Fruit fly (Drosophila melanogaster): ENCODE results near the gene Hsp110.

DNA sequence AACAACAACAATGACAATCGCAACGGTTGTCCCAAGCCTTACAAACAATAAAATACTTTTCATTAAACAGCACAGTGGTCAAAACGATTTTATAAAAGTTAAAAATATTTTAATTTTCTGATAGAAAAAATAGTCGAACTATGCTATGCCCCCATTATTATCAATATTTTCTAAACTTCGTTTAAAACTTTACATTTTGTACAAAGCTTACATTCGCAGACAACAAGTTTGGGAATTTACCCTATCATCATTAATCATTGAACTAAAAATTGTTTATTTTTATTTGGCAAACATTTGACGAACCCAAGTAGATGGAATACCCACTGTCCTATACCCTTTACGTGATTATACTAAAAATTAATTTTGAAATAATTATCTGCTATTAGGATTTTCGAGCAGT is 41.4 kb downstream of the Hsp110 start:
- TF ChIP-seq Snoo (tag; optimal IDR thresholded peaks at IDR 0.05) (no peak), CG13204 (GFP tag; optimal IDR thresholded peaks at IDR 0.05) (no peak)
